Worm (Caenorhabditis elegans): ENCODE results near the gene herd-1.

Gene herd-1

ce11 chrIII:12453785-12454184, 42.6 kb upstream of the herd-1 start (continued):
- no peak for TF ChIP-seq madf-5 (GFP tag; IDR thresholded peaks at IDR 0.05)
- no peak for TF ChIP-seq gei-8 (GFP tag; optimal IDR thresholded peaks at IDR 0.05)
- TF ChIP-seq lin-38 (GFP tag; IDR thresholded peaks at IDR 0.05), result no peak
- no peak for TF ChIP-seq ceh-32 (tag; optimal IDR thresholded peaks at IDR 0.05; ENCODE audit: poor library complexity)
- TF ChIP-seq nhr-41 (GFP tag; IDR thresholded peaks at IDR 0.05), result no peak
- no peak for TF ChIP-seq duxl-1 (tag; optimal IDR thresholded peaks at IDR 0.05; ENCODE audit: poor library complexity)
- TF ChIP-seq F44E2.7 (GFP tag; IDR thresholded peaks at IDR 0.05), result no peak
- TF ChIP-seq dve-1 (tag; optimal IDR thresholded peaks at IDR 0.05; ENCODE audit: insufficient read depth), result peak; percentile 29
- no peak for TF ChIP-seq mdl-1 (tag; optimal IDR thresholded peaks at IDR 0.05)
- TF ChIP-seq R02D3.7 (tag; optimal IDR thresholded peaks at IDR 0.05), result no peak
- TF ChIP-seq dmd-6 (GFP tag; IDR thresholded peaks at IDR 0.05), result peak; percentile 31
- no peak for TF ChIP-seq hif-1 (tag; optimal IDR thresholded peaks at IDR 0.05)
- TF ChIP-seq egl-43 (GFP tag; IDR thresholded peaks at IDR 0.05), result no peak
- TF ChIP-seq dpl-1 (GFP tag; optimal IDR thresholded peaks at IDR 0.05), result no peak
- TF ChIP-seq ceh-62 (tag; optimal IDR thresholded peaks at IDR 0.05), result no peak
- TF ChIP-seq pha-4 (GFP tag; IDR thresholded peaks at IDR 0.05), result no peak
- no peak for TF ChIP-seq pha-4 (tag; optimal IDR thresholded peaks at IDR 0.05)
- TF ChIP-seq daf-12 (tag; optimal IDR thresholded peaks at IDR 0.05), result no peak
- TF ChIP-seq F10B5.3 (tag; optimal IDR thresholded peaks at IDR 0.05), result no peak
- no peak for TF ChIP-seq daf-19 (GFP tag; conservative IDR thresholded peaks at IDR 0.05)
- no peak for TF ChIP-seq tra-1 (GFP tag; IDR thresholded peaks at IDR 0.05)
- TF ChIP-seq madf-9 (GFP tag; conservative IDR thresholded peaks at IDR 0.05), result no peak
- no peak for TF ChIP-seq zag-1 (tag; optimal IDR thresholded peaks at IDR 0.05)
- TF ChIP-seq T26A8.4 (GFP tag; IDR thresholded peaks at IDR 0.05), result no peak
- no peak for TF ChIP-seq nhr-76 (tag; optimal IDR thresholded peaks at IDR 0.05)
- TF ChIP-seq jun-1 (tag; optimal IDR thresholded peaks at IDR 0.05), result no peak
- no peak for TF ChIP-seq ZK546.5 (tag; optimal IDR thresholded peaks at IDR 0.05)
- no peak for TF ChIP-seq mxl-3 (GFP tag; optimal IDR thresholded peaks at IDR 0.05)
- peak; percentile 32 for TF ChIP-seq nhr-28 (tag; optimal IDR thresholded peaks at IDR 0.05)
- no peak for TF ChIP-seq daf-16 (GFP tag; optimal IDR thresholded peaks at IDR 0.05)
- TF ChIP-seq daf-16 (tag; optimal IDR thresholded peaks at IDR 0.05), result peak; percentile 75
- TF ChIP-seq lim-7 (GFP tag; IDR thresholded peaks at IDR 0.05), result no peak
- peak; percentile 62 for TF ChIP-seq ceh-28 (tag; optimal IDR thresholded peaks at IDR 0.05)
- no peak for TF ChIP-seq nhr-48 (tag; optimal IDR thresholded peaks at IDR 0.05)
- peak; percentile 89 for TF ChIP-seq aha-1 (tag)
- TF ChIP-seq mxl-2 (GFP tag; conservative IDR thresholded peaks at IDR 0.05), result no peak
- TF ChIP-seq Y75B8A.6 (GFP tag; IDR thresholded peaks at IDR 0.05), result no peak
- TF ChIP-seq pqm-1 (tag; optimal IDR thresholded peaks at IDR 0.05), result peak; percentile 75
- TF ChIP-seq ceh-82 (tag; optimal IDR thresholded peaks at IDR 0.05), result no peak
- TF ChIP-seq aly-2 (tag; optimal IDR thresholded peaks at IDR 0.05), result no peak
- TF ChIP-seq spr-1 (tag; optimal IDR thresholded peaks at IDR 0.05), result no peak
- TF ChIP-seq T20F7.1 (GFP tag; optimal IDR thresholded peaks at IDR 0.05), result no peak
- TF ChIP-seq ztf-11 (tag; optimal IDR thresholded peaks at IDR 0.05), result no peak
- no peak for TF ChIP-seq dmd-8 (GFP tag; IDR thresholded peaks at IDR 0.05)
- no peak for TF ChIP-seq hmg-1.1 (GFP tag; IDR thresholded peaks at IDR 0.05)
- TF ChIP-seq daf-8 (GFP tag; IDR thresholded peaks at IDR 0.05), result no peak
- no peak for TF ChIP-seq snpc-4 (tag; optimal IDR thresholded peaks at IDR 0.05)
- TF ChIP-seq sdz-12 (GFP tag; optimal IDR thresholded peaks at IDR 0.05), result no peak
- TF ChIP-seq hlh-30 (tag; optimal IDR thresholded peaks at IDR 0.05; ENCODE audit: insufficient read depth), result peak; percentile 2
- no peak for TF ChIP-seq Y105C5A.15 (GFP tag; IDR thresholded peaks at IDR 0.05)
- peak; percentile 44 for TF ChIP-seq php-3 (GFP tag; IDR thresholded peaks at IDR 0.05)
- TF ChIP-seq lin-15B (tag; optimal IDR thresholded peaks at IDR 0.05), result no peak
- TF ChIP-seq F37D6.2 (tag; optimal IDR thresholded peaks at IDR 0.05), result no peak

Measured in whole organism, L4 larva.